Fruit fly (Drosophila melanogaster) whole organism, embryonic: ENCODE data around the gene CG14036.

Source experiments
- Abd-B ChIP-seq: fragments of 200-800 bp; sonication (Bioruptor generic); optimal IDR thresholded peaks from 2 replicates; lab custom pipeline; 2018; ENCODE audit warnings: missing biosample characterization, mild to moderate bottlenecking, missing genetic modification characterization, moderate library complexity
- Adf1 ChIP-seq: fragments of 200-800 bp; sonication (Bioruptor generic); IDR thresholded peaks from 2 replicates; pipeline ENCODE4 v1.3.6; 2022; ENCODE audit warnings: missing biosample characterization, missing genetic modification characterization
- Blimp-1 ChIP-seq: fragments of 200-800 bp; sonication (Bioruptor generic); optimal IDR thresholded peaks from 3 replicates; lab custom pipeline; 2018; ENCODE audit warnings: missing biosample characterization, missing genetic modification characterization, mild to moderate bottlenecking, moderate library complexity, missing genetic modification reagents
- CG11560 ChIP-seq: fragments of 200-800 bp; sonication (Bioruptor generic); IDR thresholded peaks from 3 replicates; pipeline ENCODE4 v1.3.6; 2022; ENCODE audit warnings: missing biosample characterization, missing genetic modification characterization
- CG11696 ChIP-seq: fragments of 200-800 bp; sonication (Bioruptor generic); IDR thresholded peaks from 2 replicates; pipeline ENCODE4 v1.3.6; 2022; ENCODE audit warnings: missing biosample characterization, missing genetic modification characterization
- CG12219 ChIP-seq: fragments of 200-800 bp; sonication (Bioruptor generic); optimal IDR thresholded peaks from 3 replicates; lab custom pipeline; 2018; ENCODE audit warnings: missing biosample characterization, mild to moderate bottlenecking, missing genetic modification characterization
- CG1529 ChIP-seq: fragments of 200-800 bp; sonication (Bioruptor generic); optimal IDR thresholded peaks from 3 replicates; lab custom pipeline; 2018; ENCODE audit warnings: missing biosample characterization, missing genetic modification characterization
- CG16815 ChIP-seq: fragments of 200-800 bp; sonication (Bioruptor generic); optimal IDR thresholded peaks from 3 replicates; lab custom pipeline; 2017; ENCODE audit warnings: missing biosample characterization, mild to moderate bottlenecking, missing genetic modification characterization
- CG16863 ChIP-seq: fragments of 200-800 bp; sonication (Bioruptor generic); optimal IDR thresholded peaks from 3 replicates; lab custom pipeline; 2016; ENCODE audit warnings: missing biosample characterization, missing genetic modification characterization
- CG17612 ChIP-seq: fragments of 200-800 bp; sonication (Bioruptor generic); IDR thresholded peaks from 2 replicates; pipeline ENCODE4 v1.3.6; 2022; ENCODE audit warnings: missing biosample characterization, missing genetic modification characterization
- CG3065 ChIP-seq: fragments of 200-800 bp; sonication (Bioruptor generic); optimal IDR thresholded peaks from 2 replicates; lab custom pipeline; 2016; ENCODE audit warnings: missing biosample characterization, missing genetic modification characterization
- CG31441 ChIP-seq: fragments of 200-800 bp; sonication (Bioruptor generic); IDR thresholded peaks from 2 replicates; pipeline ENCODE4 v1.3.6; 2022; ENCODE audit warnings: missing biosample characterization, missing genetic modification characterization
- CG33557 ChIP-seq: fragments of 200-800 bp; sonication (Bioruptor generic); optimal IDR thresholded peaks from 2 replicates; lab custom pipeline; 2019; ENCODE audit warnings: missing biosample characterization, mild to moderate bottlenecking, missing genetic modification characterization, moderate library complexity
- CG4617 ChIP-seq: fragments of 200-800 bp; sonication (Bioruptor generic); optimal IDR thresholded peaks from 3 replicates; lab custom pipeline; 2016; ENCODE audit warnings: missing biosample characterization, missing genetic modification characterization, borderline replicate concordance
- CG5245 ChIP-seq: fragments of 200-800 bp; sonication (Bioruptor generic); optimal IDR thresholded peaks from 3 replicates; lab custom pipeline; 2016; ENCODE audit warnings: missing biosample characterization, missing genetic modification characterization
- CG6813 ChIP-seq: fragments of 200-800 bp; sonication (Bioruptor generic); optimal IDR thresholded peaks from 2 replicates; lab custom pipeline; 2017; ENCODE audit warnings: missing biosample characterization, missing genetic modification characterization, mild to moderate bottlenecking, moderate library complexity, missing genetic modification reagents
- CG7372 ChIP-seq: fragments of 200-800 bp; sonication (Bioruptor generic); IDR thresholded peaks from 2 replicates; pipeline ENCODE4 v1.3.6; 2022; ENCODE audit warnings: missing biosample characterization, missing genetic modification characterization
- CG7556 ChIP-seq: fragments of 200-800 bp; sonication (Bioruptor generic); optimal IDR thresholded peaks from 2 replicates; lab custom pipeline; 2017; ENCODE audit warnings: missing biosample characterization, mild to moderate bottlenecking, missing genetic modification characterization
- CG8290 ChIP-seq, 3 experiments: fragments of 200-800 bp; sonication (Bioruptor generic); optimal IDR thresholded peaks; 2 replicates each; lab custom pipeline; 2016 to 2019; ENCODE audit warnings: missing biosample characterization in 3 of 3, missing genetic modification characterization in 3 of 3, mild to moderate bottlenecking in 2 of 3, moderate library complexity in 1 of 3
- CG8944 ChIP-seq: fragments of 200-800 bp; sonication (Bioruptor generic); optimal IDR thresholded peaks from 3 replicates; lab custom pipeline; 2016; ENCODE audit warnings: missing biosample characterization, missing genetic modification characterization
- CG9797 ChIP-seq: fragments of 200-800 bp; sonication (Bioruptor generic); optimal IDR thresholded peaks from 3 replicates; lab custom pipeline; 2018; ENCODE audit warnings: missing biosample characterization, mild to moderate bottlenecking, missing genetic modification characterization
- CHES-1-like ChIP-seq: fragments of 200-800 bp; sonication (Bioruptor generic); optimal IDR thresholded peaks from 2 replicates; lab custom pipeline; 2016; ENCODE audit warnings: missing biosample characterization, missing genetic modification characterization
- Dad ChIP-seq: fragments of 200-800 bp; sonication (Bioruptor generic); optimal IDR thresholded peaks from 3 replicates; lab custom pipeline; 2016; ENCODE audit warnings: missing biosample characterization, missing genetic modification characterization
- Dek ChIP-seq: fragments of 200-800 bp; sonication (Bioruptor generic); optimal IDR thresholded peaks from 3 replicates; lab custom pipeline; 2019; ENCODE audit warnings: missing biosample characterization, mild to moderate bottlenecking, missing genetic modification characterization, moderate library complexity
- E2f2 ChIP-seq: fragments of 200-800 bp; sonication (Bioruptor generic); IDR thresholded peaks from 2 replicates; pipeline ENCODE4 v1.3.6; 2022; ENCODE audit warnings: missing biosample characterization, missing genetic modification characterization
- HLH54F ChIP-seq: fragments of 200-800 bp; sonication (Bioruptor generic); optimal IDR thresholded peaks from 3 replicates; lab custom pipeline; 2016; ENCODE audit warnings: missing biosample characterization, missing genetic modification characterization
- Mrtf ChIP-seq: fragments of 200-800 bp; sonication (Bioruptor generic); IDR thresholded peaks from 3 replicates; pipeline ENCODE4 v1.3.6; 2022; ENCODE audit warnings: missing biosample characterization, missing genetic modification characterization
- NK7.1 ChIP-seq: fragments of 200-800 bp; sonication (Bioruptor generic); optimal IDR thresholded peaks from 3 replicates; lab custom pipeline; 2016; ENCODE audit warnings: missing biosample characterization, missing genetic modification characterization
- Tbp ChIP-seq: fragments of >200 bp; optimal IDR thresholded peaks from 2 replicates; lab custom pipeline; 2018; ENCODE audit warnings: missing biosample characterization, missing genetic modification characterization
- Xbp1 ChIP-seq: fragments of 200-800 bp; sonication (Bioruptor generic); optimal IDR thresholded peaks from 3 replicates; lab custom pipeline; 2016; ENCODE audit warnings: missing biosample characterization, mild to moderate bottlenecking, missing genetic modification characterization
- caup ChIP-seq: fragments of 200-800 bp; sonication (Bioruptor generic); optimal IDR thresholded peaks from 3 replicates; lab custom pipeline; 2017; ENCODE audit warnings: missing biosample characterization, mild to moderate bottlenecking, missing genetic modification characterization, moderate library complexity; ENCODE audit not compliant: severe bottlenecking
- cg ChIP-seq: fragments of 200-800 bp; sonication (Bioruptor generic); optimal IDR thresholded peaks from 3 replicates; lab custom pipeline; 2019; ENCODE audit warnings: missing biosample characterization, mild to moderate bottlenecking, missing genetic modification characterization, moderate library complexity
- chinmo ChIP-seq: fragments of 200-800 bp; sonication (Bioruptor generic); IDR thresholded peaks from 4 replicates; pipeline ENCODE4 v1.3.6; 2022; ENCODE audit warnings: missing biosample characterization, missing genetic modification characterization; ENCODE audit not compliant: partially characterized antibody
- ci ChIP-seq: fragments of 200-800 bp; sonication (Bioruptor generic); IDR thresholded peaks from 3 replicates; pipeline ENCODE4 v1.3.6; 2022; ENCODE audit warnings: missing biosample characterization, missing genetic modification characterization
- crc ChIP-seq: fragments of 200-800 bp; sonication (Bioruptor generic); optimal IDR thresholded peaks from 2 replicates; lab custom pipeline; 2016; ENCODE audit warnings: missing biosample characterization, missing genetic modification characterization
- crol ChIP-seq: fragments of 200-800 bp; sonication (Bioruptor generic); IDR thresholded peaks from 2 replicates; pipeline ENCODE4 v1.3.6; 2022; ENCODE audit warnings: missing biosample characterization, missing genetic modification characterization
- fd3F ChIP-seq: fragments of 200-800 bp; sonication (Bioruptor generic); optimal IDR thresholded peaks from 2 replicates; lab custom pipeline; 2018; ENCODE audit warnings: missing biosample characterization, mild to moderate bottlenecking, missing genetic modification characterization, moderate library complexity
- gt ChIP-seq: fragments of 200-800 bp; sonication (Bioruptor generic); IDR thresholded peaks from 2 replicates; pipeline ENCODE4 v1.3.6; 2022; ENCODE audit warnings: missing biosample characterization, missing genetic modification characterization
- hkb ChIP-seq, 2 experiments: fragments of 200-800 bp in 1 of 2; fragments of >200 bp in 1 of 2; sonication (Bioruptor generic) in 1 of 2; IDR thresholded peaks in 1 of 2; optimal IDR thresholded peaks in 1 of 2; 2 replicates each; pipeline versions ENCODE4 v1.3.6 to Lab custom; 2017 to 2022; ENCODE audit warnings: missing biosample characterization in 1 of 2, missing genetic modification characterization in 1 of 2
- kay ChIP-seq: fragments of 200-800 bp; sonication (Bioruptor generic); optimal IDR thresholded peaks from 2 replicates; lab custom pipeline; 2016; ENCODE audit warnings: missing biosample characterization, missing genetic modification characterization
- lilli ChIP-seq: fragments of 200-800 bp; sonication (Bioruptor generic); optimal IDR thresholded peaks from 3 replicates; lab custom pipeline; 2016; ENCODE audit warnings: missing biosample characterization, missing genetic modification characterization
- lov ChIP-seq, 2 experiments: fragments of 200-800 bp in 1 of 2; fragments of >200 bp in 1 of 2; sonication (Bioruptor generic) in 1 of 2; IDR thresholded peaks in 1 of 2; optimal IDR thresholded peaks in 1 of 2; 2 replicates in 1 of 2; 3 replicates in 1 of 2; pipeline versions ENCODE4 v1.3.6 to Lab custom; 2017 to 2022; ENCODE audit warnings: missing biosample characterization in 1 of 2, missing genetic modification characterization in 1 of 2
- mld ChIP-seq: fragments of 200-800 bp; sonication (Bioruptor generic); IDR thresholded peaks from 3 replicates; pipeline ENCODE4 v1.3.6; 2022; ENCODE audit warnings: missing biosample characterization, missing genetic modification characterization; ENCODE audit not compliant: partially characterized antibody
- so ChIP-seq: fragments of 200-800 bp; sonication (Bioruptor generic); IDR thresholded peaks from 3 replicates; pipeline ENCODE4 v1.3.6; 2022; ENCODE audit warnings: missing biosample characterization, missing genetic modification characterization
- tap ChIP-seq: fragments of 200-800 bp; optimal IDR thresholded peaks from 3 replicates; lab custom pipeline; 2019; ENCODE audit warnings: missing biosample characterization, mild to moderate bottlenecking, missing genetic modification characterization, moderate library complexity
- tll ChIP-seq, 2 experiments: fragments of 200-800 bp in 1 of 2; fragments of >200 bp in 1 of 2; sonication (Bioruptor generic) in 1 of 2; optimal IDR thresholded peaks; 2 replicates each; lab custom pipeline; 2017 to 2019; ENCODE audit warnings: missing biosample characterization in 2 of 2, missing genetic modification characterization in 2 of 2, mild to moderate bottlenecking in 1 of 2, moderate library complexity in 1 of 2
- wor ChIP-seq: fragments of 200-800 bp; sonication (Bioruptor generic); IDR thresholded peaks from 2 replicates; pipeline ENCODE4 v1.3.6; 2022; ENCODE audit warnings: missing biosample characterization, missing genetic modification characterization

The CG14036 gene

dm6 chr2L:5004677-5005463 is 49.9 kb downstream of the CG14036 start (continued):
- TF ChIP-seq CG5245 (GFP tag; lab: Kevin White, UChicago) (peak; percentile 91), CG11560 (tag; lab: Robert Waterston, UW) (peak; percentile 85), Dek (peak; percentile 96), Dad (peak; percentile 94), CG31441 (GFP tag; lab: Robert Waterston, UW) (peak; percentile 93), Adf1 (GFP tag; lab: Robert Waterston, UW) (peak; percentile 83), chinmo (GFP tag; lab: Robert Waterston, UW) (no peak), Xbp1 (peak; percentile 96), Mrtf (GFP tag; lab: Robert Waterston, UW) (peak; percentile 94), CG17612 (peak; percentile 93), CG6813 (peak; percentile 94), Tbp (GFP tag; lab: Kevin White, UChicago) (no peak), lov (optimal IDR thresholded peaks at IDR 0.05; lab: Kevin White, UChicago) (no peak), lov (GFP tag; IDR thresholded peaks at IDR 0.05; lab: Robert Waterston, UW) (peak; percentile 91), CG8944 (GFP tag; lab: Kevin White, UChicago) (peak; percentile 94), CG16815 (GFP tag; lab: Kevin White, UChicago) (peak; percentile 93), lilli (peak; percentile 97), E2f2 (GFP tag; lab: Robert Waterston, UW) (peak; percentile 77), crol (peak; percentile 78), caup (GFP tag; lab: Kevin White, UChicago) (peak; percentile 97), CG4617 (GFP tag; lab: Kevin White, UChicago) (peak; percentile 78), hkb (optimal IDR thresholded peaks at IDR 0.05; lab: Kevin White, UChicago) (no peak), hkb (GFP tag; IDR thresholded peaks at IDR 0.05; lab: Robert Waterston, UW) (peak; percentile 97), CG33557 (GFP tag; lab: Kevin White, UChicago) (peak; percentile 67), CG1529 (GFP tag; lab: Kevin White, UChicago) (peak; percentile 86), cg (GFP tag; lab: Kevin White, UChicago) (no peak), NK7.1 (peak; percentile 91), HLH54F (GFP tag; lab: Kevin White, UChicago) (peak; percentile 95), CG16863 (GFP tag; lab: Kevin White, UChicago) (peak; percentile 95), wor (GFP tag; lab: Robert Waterston, UW) (peak; percentile 90), CG11696 (GFP tag; lab: Robert Waterston, UW) (peak; percentile 85), CG7556 (GFP tag; lab: Kevin White, UChicago) (peak; percentile 96), kay (peak; percentile 87), CHES-1-like (GFP tag; lab: Kevin White, UChicago) (peak; percentile 96), Blimp-1 (peak; percentile 90), CG3065 (GFP tag; lab: Kevin White, UChicago) (peak; percentile 68), gt (GFP tag; lab: Robert Waterston, UW) (peak; percentile 81), CG12219 (GFP tag; lab: Kevin White, UChicago) (peak; percentile 91), mld (GFP tag; lab: Robert Waterston, UW) (no peak), CG8290 (GFP tag; optimal IDR thresholded peaks at IDR 0.05; lab: Kevin White, UChicago) (peak; percentile 77), CG8290 (tag; optimal IDR thresholded peaks at IDR 0.05; lab: Kevin White, UChicago) (peak; percentile 34 to 74), CG7372 (GFP tag; lab: Robert Waterston, UW) (peak; percentile 94), fd3F (GFP tag; lab: Kevin White, UChicago) (peak; percentile 94), tll (GFP tag; optimal IDR thresholded peaks at IDR 0.05; lab: Kevin White, UChicago) (no peak), Abd-B (GFP tag; lab: Kevin White, UChicago) (peak; percentile 91), CG9797 (GFP tag; lab: Kevin White, UChicago) (peak; percentile 40), tap (tag; lab: Kevin White, UChicago) (peak; percentile 92), so (GFP tag; lab: Robert Waterston, UW) (peak; percentile 96), ci (GFP tag; lab: Robert Waterston, UW) (peak; percentile 97), crc (GFP tag; lab: Kevin White, UChicago) (peak; percentile 91)
